Fruit fly (Drosophila melanogaster) whole organism, embryonic: ENCODE data around the gene CG33721.

Experiments
- Adf1 ChIP-seq: fragments of 200-800 bp; sonication (Bioruptor generic); IDR thresholded peaks from 2 replicates; pipeline ENCODE4 v1.3.6; 2022; ENCODE audit warnings: missing biosample characterization, missing genetic modification characterization
- CG4404 ChIP-seq: fragments of 200-800 bp; sonication (Bioruptor generic); IDR thresholded peaks from 2 replicates; pipeline ENCODE4 v1.3.6; 2022; ENCODE audit warnings: missing biosample characterization, missing genetic modification characterization
- Hr51 ChIP-seq, 2 experiments: fragments of 200-800 bp; sonication (Bioruptor generic); optimal IDR thresholded peaks; 2 replicates in 1 of 2; 3 replicates in 1 of 2; lab custom pipeline; 2016 to 2018; ENCODE audit warnings: missing biosample characterization in 2 of 2, missing genetic modification characterization in 2 of 2, mild to moderate bottlenecking in 1 of 2, moderate library complexity in 1 of 2
- Sox100B ChIP-seq: fragments of 200-800 bp; sonication (Bioruptor generic); optimal IDR thresholded peaks from 3 replicates; lab custom pipeline; 2018; ENCODE audit warnings: missing biosample characterization, mild to moderate bottlenecking, missing genetic modification characterization
- Taf1 ChIP-seq: fragments of 200-800 bp; sonication (Bioruptor generic); IDR thresholded peaks from 2 replicates; pipeline ENCODE4 v1.3.6; 2022; ENCODE audit warnings: missing biosample characterization, missing genetic modification characterization
- bcd ChIP-seq: fragments of 200-800 bp; sonication (Bioruptor generic); optimal IDR thresholded peaks from 2 replicates; lab custom pipeline; 2017; ENCODE audit warnings: missing biosample characterization, mild to moderate bottlenecking, missing genetic modification characterization
- gce ChIP-seq: fragments of 200-800 bp; sonication (Bioruptor generic); IDR thresholded peaks from 3 replicates; pipeline ENCODE4 v1.3.6; 2022; ENCODE audit warnings: missing biosample characterization, missing genetic modification characterization
- jumu ChIP-seq: fragments of 200-800 bp; sonication (Bioruptor generic); optimal IDR thresholded peaks from 3 replicates; lab custom pipeline; 2016; ENCODE audit warnings: missing biosample characterization, missing genetic modification characterization
- psq ChIP-seq: fragments of 200-800 bp; sonication (Bioruptor generic); optimal IDR thresholded peaks from 2 replicates; lab custom pipeline; 2017; ENCODE audit warnings: missing biosample characterization, missing genetic modification characterization
- vnd ChIP-seq: fragments of 200-800 bp; sonication (Bioruptor generic); IDR thresholded peaks from 3 replicates; pipeline ENCODE4 v1.3.6; 2022; ENCODE audit warnings: missing biosample characterization, missing genetic modification characterization; ENCODE audit not compliant: partially characterized antibody

DNA sequence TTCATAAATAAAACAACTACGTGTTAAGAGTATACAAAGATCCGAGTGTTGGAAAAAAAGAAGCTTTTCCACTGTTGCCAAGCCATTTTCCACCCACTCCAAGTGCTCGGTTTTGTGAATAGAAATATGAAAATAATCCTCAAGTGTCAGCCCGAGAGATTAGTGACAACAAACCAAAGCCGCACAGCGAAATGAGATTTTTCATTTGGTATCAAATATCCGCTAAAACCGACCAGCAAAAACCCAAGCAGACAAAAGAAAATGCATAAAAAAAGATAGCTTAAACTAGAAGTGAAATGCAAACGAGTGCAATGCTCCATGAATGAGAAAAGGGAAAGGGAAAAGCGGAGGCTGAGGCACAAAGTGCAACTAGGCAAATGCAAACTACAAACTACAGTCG lies 20.5 kb downstream of the CG33721 start, which contains the start of gene rdhB:
- TF ChIP-seq jumu (GFP tag; lab: Kevin White, UChicago) (no peak), Taf1 (no peak), CG4404 (GFP tag; lab: Robert Waterston, UW) (no peak), gce (GFP tag; lab: Robert Waterston, UW) (no peak), vnd (GFP tag; lab: Robert Waterston, UW) (no peak), Sox100B (GFP tag; lab: Kevin White, UChicago) (no peak), bcd (no peak), Adf1 (no peak), Hr51 (GFP tag; optimal IDR thresholded peaks at IDR 0.05; lab: Kevin White, UChicago) (no peak), psq (GFP tag; lab: Kevin White, UChicago) (no peak)
